Worm (Caenorhabditis elegans): Measurements from ENCODE around the gene mltn-3.

DNA sequence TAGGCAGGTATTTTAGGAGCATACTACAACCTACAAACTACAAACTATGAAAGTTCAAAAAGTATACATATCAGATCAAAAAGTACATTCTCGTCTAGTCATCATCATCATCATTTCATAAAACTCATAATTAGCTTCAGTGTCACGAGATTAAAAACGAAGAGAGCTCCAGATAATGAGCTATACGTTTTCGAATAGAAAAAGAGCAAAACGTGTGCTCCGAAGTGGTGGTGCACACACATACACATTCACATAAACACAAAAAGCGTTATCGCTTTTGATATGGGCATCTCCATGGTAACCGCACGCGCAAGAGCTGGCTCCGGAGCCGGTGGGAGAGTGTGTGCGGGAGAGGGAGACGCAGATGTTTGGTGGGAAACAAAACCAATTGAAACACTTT lies 48.2 kb downstream of the mltn-3 start:
- TF ChIP-seq pqm-1 (tag; optimal IDR thresholded peaks at IDR 0.05) (no peak), lsy-2 (tag; optimal IDR thresholded peaks at IDR 0.05) (no peak), ama-1 (optimal IDR thresholded peaks at IDR 0.05) (no peak), nhr-10 (tag; optimal IDR thresholded peaks at IDR 0.05) (no peak), ztf-11 (tag; optimal IDR thresholded peaks at IDR 0.05) (no peak), spr-3 (GFP tag; optimal IDR thresholded peaks at IDR 0.05) (no peak), snpc-4 (tag; optimal IDR thresholded peaks at IDR 0.05) (no peak), nhr-237 (tag; optimal IDR thresholded peaks at IDR 0.05) (no peak), nhr-28 (tag; optimal IDR thresholded peaks at IDR 0.05) (no peak)

Data from whole organism, L4 larva.